Fruit fly (Drosophila melanogaster): Measurements from ENCODE around the gene CG1662.
A peak's percentile ranks its signal among the peaks of the same experiment; 100 is the strongest.

Gene CG1662

dm6 chrX:13403962-13404830 lies 16.8 kb downstream of the CG1662 start, which contains the start of gene GstT4 (continued):
- TF ChIP-seq cato (GFP tag; optimal IDR thresholded peaks at IDR 0.05; ENCODE audit: borderline replicate concordance) (no peak), pros (GFP tag; optimal IDR thresholded peaks at IDR 0.05) (no peak), CG15514 (GFP tag; optimal IDR thresholded peaks at IDR 0.05) (peak; percentile 17), CG30020 (tag; optimal IDR thresholded peaks at IDR 0.05) (peak; percentile 11), CG11085 (GFP tag; IDR thresholded peaks at IDR 0.05) (no peak), CG7372 (GFP tag; IDR thresholded peaks at IDR 0.05) (0 out of 2 replicates have a peak, but pooled peaks have one; percentile 8), Dad (GFP tag; optimal IDR thresholded peaks at IDR 0.05) (peak; percentile 7), ems (GFP tag; optimal IDR thresholded peaks at IDR 0.05) (peak; percentile 22), fu2 (GFP tag; optimal IDR thresholded peaks at IDR 0.05) (peak; percentile 49), CG8089 (GFP tag; optimal IDR thresholded peaks at IDR 0.05) (no peak), ranshi (GFP tag; IDR thresholded peaks at IDR 0.05) (peak; percentile 59), fd102C (GFP tag; optimal IDR thresholded peaks at IDR 0.05) (no peak), Lim3 (GFP tag; IDR thresholded peaks at IDR 0.05) (no peak), her (GFP tag; optimal IDR thresholded peaks at IDR 0.05) (peak; percentile 11), Hand (GFP tag; optimal IDR thresholded peaks at IDR 0.05) (no peak), Dbx (GFP tag; IDR thresholded peaks at IDR 0.05) (peak; percentile 72), HmgZ (tag; optimal IDR thresholded peaks at IDR 0.05) (no peak), CG7839 (tag; optimal IDR thresholded peaks at IDR 0.05) (peak; percentile 65), bcd (GFP tag; optimal IDR thresholded peaks at IDR 0.05) (peak; percentile 39), grau (tag; optimal IDR thresholded peaks at IDR 0.05) (peak; percentile 9), CG14441 (GFP tag; IDR thresholded peaks at IDR 0.05) (peak; percentile 6; the same call in 1 of the 2 replicates), CG13894 (tag; optimal IDR thresholded peaks at IDR 0.05) (no peak), Hmr (GFP tag; optimal IDR thresholded peaks at IDR 0.05) (peak; percentile 23), CG3838 (GFP tag; optimal IDR thresholded peaks at IDR 0.05) (no peak), bsh (GFP tag; optimal IDR thresholded peaks at IDR 0.05) (peak; percentile 4 to 94), hbn (GFP tag; IDR thresholded peaks at IDR 0.05; ENCODE audit: partially characterized antibody) (no peak), fru (optimal IDR thresholded peaks at IDR 0.05) (no peak), tin (GFP tag; optimal IDR thresholded peaks at IDR 0.05) (peak; percentile 40), Vsx1 (GFP tag; optimal IDR thresholded peaks at IDR 0.05) (no peak), CG3726 (GFP tag; IDR thresholded peaks at IDR 0.05) (no peak), amos (GFP tag; IDR thresholded peaks at IDR 0.05; ENCODE audit: partially characterized antibody) (0 out of 2 replicates have a peak, but pooled peaks have one; percentile 6), YL-1 (GFP tag; optimal IDR thresholded peaks at IDR 0.05) (no peak), Opbp (GFP tag; IDR thresholded peaks at IDR 0.05; ENCODE audit: partially characterized antibody) (0 out of 3 replicates have a peak, but pooled peaks have one; percentile 30), yki (optimal IDR thresholded peaks at IDR 0.05) (no peak), CG6689 (GFP tag; IDR thresholded peaks at IDR 0.05) (peak; percentile 39), CG10979 (tag; optimal IDR thresholded peaks at IDR 0.05) (peak; percentile 44), ab (GFP tag; optimal IDR thresholded peaks at IDR 0.05) (peak; percentile 78), Blimp-1 (GFP tag; optimal IDR thresholded peaks at IDR 0.05) (no peak), CG4854 (GFP tag; optimal IDR thresholded peaks at IDR 0.05) (no peak), CG5180 (GFP tag; optimal IDR thresholded peaks at IDR 0.05) (no peak), CG14050 (GFP tag; IDR thresholded peaks at IDR 0.05) (peak; percentile 41; the same call in 2 of the 3 replicates), Hr78 (GFP tag; optimal IDR thresholded peaks at IDR 0.05) (no peak), NFAT (GFP tag; IDR thresholded peaks at IDR 0.05) (no peak), CrebB (tag; optimal IDR thresholded peaks at IDR 0.05) (no peak), sd (tag; optimal IDR thresholded peaks at IDR 0.05) (peak; percentile 4), CG1603 (tag; optimal IDR thresholded peaks at IDR 0.05) (peak; percentile 27), Ada2b (GFP tag; IDR thresholded peaks at IDR 0.05) (no peak), Kr (GFP tag; optimal IDR thresholded peaks at IDR 0.05) (no peak)

All from whole organism, embryonic.